Fruit fly (Drosophila melanogaster): ENCODE data around the gene CG12795.

Gene CG12795

dm6 chr2L:3449555-3450320, 2.5 kb upstream of the CG12795 start, which contains the start of gene Snx1 (continued):
- peak; percentile 84 for TF ChIP-seq Deaf1 (tag; optimal IDR thresholded peaks at IDR 0.05)
- no peak for TF ChIP-seq gcm (GFP tag; optimal IDR thresholded peaks at IDR 0.05)
- TF ChIP-seq CG11723 (GFP tag; optimal IDR thresholded peaks at IDR 0.05), result no peak
- no peak for TF ChIP-seq zen2 (GFP tag; IDR thresholded peaks at IDR 0.05; ENCODE audit: partially characterized antibody)
- no peak for TF ChIP-seq CG2875 (GFP tag; optimal IDR thresholded peaks at IDR 0.05)

DNA sequence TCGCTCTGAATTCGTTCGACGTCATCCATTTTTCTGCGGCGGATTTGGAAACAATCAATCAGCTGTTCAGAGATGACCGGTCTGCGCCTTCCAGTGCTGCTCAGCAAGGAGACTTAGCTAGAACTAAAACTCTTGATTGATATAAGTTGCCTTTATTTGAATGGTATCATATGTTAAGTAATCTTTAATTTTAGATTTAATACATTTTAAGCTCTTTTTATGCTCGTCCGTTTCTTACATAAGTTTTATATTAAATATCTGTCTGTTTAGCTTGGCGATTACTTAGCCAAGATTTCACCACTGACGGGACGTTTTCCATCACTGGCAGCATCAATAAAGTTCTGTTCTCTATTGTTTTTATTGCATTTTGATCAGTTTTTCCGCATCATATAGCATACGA, 4.7 kb downstream of the CG12795 start, which contains the start of the genes Cog3 and Sec5:
Gene Cog3, minus strand, starts transcription at position 58 of the 400 bp plus-strand sequence.
Gene Sec5, plus strand, starts transcription at position 296 of the 400 bp plus-strand sequence.
- TF ChIP-seq maf-S (GFP tag; optimal IDR thresholded peaks at IDR 0.05) (no peak), H15 (GFP tag; IDR thresholded peaks at IDR 0.05) (no peak), Antp (GFP tag; optimal IDR thresholded peaks at IDR 0.05) (no peak), knrl (GFP tag; IDR thresholded peaks at IDR 0.05; ENCODE audit: partially characterized antibody) (no peak), CoRest (tag; optimal IDR thresholded peaks at IDR 0.05) (peak; percentile 72), psq (GFP tag; optimal IDR thresholded peaks at IDR 0.05) (peak; percentile 14), Atf6 (GFP tag; IDR thresholded peaks at IDR 0.05) (peak; percentile 36), CrebB (tag; optimal IDR thresholded peaks at IDR 0.05) (peak; percentile 29), CG34422 (GFP tag; IDR thresholded peaks at IDR 0.05) (peak; percentile 82), fd102C (GFP tag; optimal IDR thresholded peaks at IDR 0.05) (no peak), CG17359 (tag; optimal IDR thresholded peaks at IDR 0.05) (peak; percentile 57), slbo (GFP tag; IDR thresholded peaks at IDR 0.05) (peak; percentile 78), Lpt (GFP tag; optimal IDR thresholded peaks at IDR 0.05) (no peak), Hr78 (GFP tag; optimal IDR thresholded peaks at IDR 0.05) (no peak), Opbp (GFP tag; IDR thresholded peaks at IDR 0.05; ENCODE audit: partially characterized antibody) (no peak), mirr (GFP tag; optimal IDR thresholded peaks at IDR 0.05) (no peak), CG11398 (GFP tag; optimal IDR thresholded peaks at IDR 0.05) (no peak), CG10267 (tag; optimal IDR thresholded peaks at IDR 0.05) (peak; percentile 98), CG17829 (tag; optimal IDR thresholded peaks at IDR 0.05) (peak; percentile 76), CG12104 (GFP tag; optimal IDR thresholded peaks at IDR 0.05) (peak; percentile 58), ap (GFP tag; IDR thresholded peaks at IDR 0.05) (no peak), so (GFP tag; IDR thresholded peaks at IDR 0.05) (peak; percentile 31; the same call in 1 of the 3 replicates), esg (GFP tag; conservative IDR thresholded peaks at IDR 0.05) (peak; percentile 27; the same call in 1 of the 2 replicates), CG3726 (GFP tag; IDR thresholded peaks at IDR 0.05) (no peak), ERR (GFP tag; optimal IDR thresholded peaks at IDR 0.05) (no peak), CG17912 (GFP tag; optimal IDR thresholded peaks at IDR 0.05) (peak; percentile 36), CG7987 (GFP tag; optimal IDR thresholded peaks at IDR 0.05) (peak; percentile 26), CG18764 (GFP tag; optimal IDR thresholded peaks at IDR 0.05) (no peak), CG10543 (GFP tag; optimal IDR thresholded peaks at IDR 0.05) (peak; percentile 80), CG1024 (GFP tag; IDR thresholded peaks at IDR 0.05) (no peak), toy (GFP tag; IDR thresholded peaks at IDR 0.05) (no peak), zen (tag; optimal IDR thresholded peaks at IDR 0.05) (peak; percentile 67), sd (tag; optimal IDR thresholded peaks at IDR 0.05) (no peak), CG12236 (GFP tag; optimal IDR thresholded peaks at IDR 0.05) (no peak), CG8924 (tag; optimal IDR thresholded peaks at IDR 0.05) (no peak), HLH54F (GFP tag; optimal IDR thresholded peaks at IDR 0.05) (peak; percentile 62), CG10654 (GFP tag; optimal IDR thresholded peaks at IDR 0.05) (peak; percentile 34), run (tag; optimal IDR thresholded peaks at IDR 0.05) (no peak), exex (tag; optimal IDR thresholded peaks at IDR 0.05) (no peak), ro (GFP tag; IDR thresholded peaks at IDR 0.05) (no peak), D19A (tag; optimal IDR thresholded peaks at IDR 0.05) (no peak), CTCF (GFP tag; optimal IDR thresholded peaks at IDR 0.05) (no peak), D (optimal IDR thresholded peaks at IDR 0.05) (no peak), D (GFP tag; optimal IDR thresholded peaks at IDR 0.05) (peak; percentile 74)
